Fruit fly (Drosophila melanogaster) whole organism, embryonic: Measurements from ENCODE around the gene CG8142.

Experiments used
- Atf3 ChIP-seq: fragments of 200-800 bp; sonication (Bioruptor generic); optimal IDR thresholded peaks from 3 replicates; lab custom pipeline; 2016; ENCODE audit warnings: missing biosample characterization, missing genetic modification characterization
- CG10274 ChIP-seq: fragments of 200-800 bp; sonication (Bioruptor generic); optimal IDR thresholded peaks from 3 replicates; lab custom pipeline; 2017; ENCODE audit warnings: missing biosample characterization, mild to moderate bottlenecking, missing genetic modification characterization
- CG10321 ChIP-seq: fragments of 200-800 bp; sonication (Bioruptor generic); IDR thresholded peaks from 2 replicates; pipeline ENCODE4 v1.3.6; 2022; ENCODE audit warnings: missing biosample characterization, missing genetic modification characterization
- CG10366 ChIP-seq: fragments of 200-800 bp; sonication (Bioruptor generic); IDR thresholded peaks from 2 replicates; pipeline ENCODE4 v1.3.6; 2022; ENCODE audit warnings: missing biosample characterization, missing genetic modification characterization
- CG11085 ChIP-seq: fragments of 200-800 bp; sonication (Bioruptor generic); IDR thresholded peaks from 2 replicates; pipeline ENCODE4 v1.3.6; 2022; ENCODE audit warnings: missing biosample characterization, missing genetic modification characterization
- CG11695 ChIP-seq: fragments of 200-800 bp; sonication (Bioruptor generic); IDR thresholded peaks from 3 replicates; pipeline ENCODE4 v1.3.6; 2022; ENCODE audit warnings: missing biosample characterization, missing genetic modification characterization
- CG12104 ChIP-seq: fragments of 200-800 bp; sonication (Bioruptor generic); optimal IDR thresholded peaks from 3 replicates; lab custom pipeline; 2016; ENCODE audit warnings: missing biosample characterization, missing genetic modification characterization
- CG13424 ChIP-seq: fragments of 200-800 bp; sonication (Bioruptor generic); optimal IDR thresholded peaks from 2 replicates; lab custom pipeline; 2019; ENCODE audit warnings: missing biosample characterization, mild to moderate bottlenecking, missing genetic modification characterization, moderate library complexity
- CG15696 ChIP-seq: fragments of 200-800 bp; sonication (Bioruptor generic); optimal IDR thresholded peaks from 2 replicates; lab custom pipeline; 2019; ENCODE audit warnings: missing biosample characterization, mild to moderate bottlenecking, missing genetic modification characterization, moderate library complexity
- CG16815 ChIP-seq: fragments of 200-800 bp; sonication (Bioruptor generic); optimal IDR thresholded peaks from 3 replicates; lab custom pipeline; 2017; ENCODE audit warnings: missing biosample characterization, mild to moderate bottlenecking, missing genetic modification characterization
- CG2199 ChIP-seq: fragments of 200-800 bp; sonication (Bioruptor generic); IDR thresholded peaks from 3 replicates; pipeline ENCODE4 v1.3.6; 2022; ENCODE audit warnings: missing biosample characterization, missing genetic modification characterization
- CG2875 ChIP-seq: fragments of 200-800 bp; sonication (Bioruptor generic); optimal IDR thresholded peaks from 2 replicates; lab custom pipeline; 2017; ENCODE audit warnings: missing biosample characterization, mild to moderate bottlenecking, missing genetic modification characterization, missing genetic modification reagents
- CG31224 ChIP-seq: fragments of 200-800 bp; sonication (Bioruptor generic); IDR thresholded peaks from 2 replicates; pipeline ENCODE4 v1.3.6; 2022; ENCODE audit warnings: missing biosample characterization, missing genetic modification characterization
- CG32532 ChIP-seq: fragments of 200-800 bp; sonication (Bioruptor generic); IDR thresholded peaks from 2 replicates; pipeline ENCODE4 v1.3.6; 2022; ENCODE audit warnings: missing biosample characterization, missing genetic modification characterization
- CG4730 ChIP-seq: fragments of 200-800 bp; sonication (Bioruptor generic); IDR thresholded peaks from 2 replicates; pipeline ENCODE4 v1.3.6; 2022; ENCODE audit warnings: missing biosample characterization, missing genetic modification characterization
- CG5180 ChIP-seq: fragments of 200-800 bp; sonication (Bioruptor generic); optimal IDR thresholded peaks from 3 replicates; lab custom pipeline; 2017; ENCODE audit warnings: missing biosample characterization, missing genetic modification characterization, mild to moderate bottlenecking, moderate library complexity, missing genetic modification reagents
- CG7556 ChIP-seq: fragments of 200-800 bp; sonication (Bioruptor generic); optimal IDR thresholded peaks from 2 replicates; lab custom pipeline; 2017; ENCODE audit warnings: missing biosample characterization, mild to moderate bottlenecking, missing genetic modification characterization
- CG7963 ChIP-seq: fragments of 200-800 bp; sonication (Bioruptor generic); IDR thresholded peaks from 3 replicates; pipeline ENCODE4 v1.3.6; 2022; ENCODE audit warnings: missing biosample characterization, missing genetic modification characterization; ENCODE audit not compliant: partially characterized antibody
- CG7987 ChIP-seq: fragments of 200-800 bp; sonication (Bioruptor generic); optimal IDR thresholded peaks from 2 replicates; lab custom pipeline; 2018; ENCODE audit warnings: missing biosample characterization, mild to moderate bottlenecking, missing genetic modification characterization, moderate library complexity
- CG8388 ChIP-seq: fragments of 200-800 bp; sonication (Bioruptor generic); optimal IDR thresholded peaks from 2 replicates; lab custom pipeline; 2019; ENCODE audit warnings: missing biosample characterization, mild to moderate bottlenecking, missing genetic modification characterization, moderate library complexity
- CG8765 ChIP-seq: fragments of 200-800 bp; sonication (Bioruptor generic); IDR thresholded peaks from 2 replicates; pipeline ENCODE4 v1.3.6; 2022; ENCODE audit warnings: missing biosample characterization, missing genetic modification characterization
- CG9437 ChIP-seq: fragments of 200-800 bp; sonication (Bioruptor generic); optimal IDR thresholded peaks from 2 replicates; lab custom pipeline; 2018; ENCODE audit warnings: missing biosample characterization, mild to moderate bottlenecking, missing genetic modification characterization
- CkIIα-i1 ChIP-seq: fragments of 200-800 bp; sonication (Bioruptor generic); IDR thresholded peaks from 2 replicates; pipeline ENCODE4 v1.3.6; 2022; ENCODE audit warnings: missing biosample characterization, missing genetic modification characterization
- Dp ChIP-seq: fragments of 200-800 bp; sonication (Bioruptor generic); optimal IDR thresholded peaks from 2 replicates; lab custom pipeline; 2018; ENCODE audit warnings: missing biosample characterization, mild to moderate bottlenecking, missing genetic modification characterization, moderate library complexity
- Fer1 ChIP-seq: fragments of 200-800 bp; sonication (Bioruptor generic); optimal IDR thresholded peaks from 2 replicates; lab custom pipeline; 2017; ENCODE audit warnings: missing biosample characterization, mild to moderate bottlenecking, missing genetic modification characterization
- Fer3 ChIP-seq: fragments of 200-800 bp; sonication (Bioruptor generic); optimal IDR thresholded peaks from 2 replicates; lab custom pipeline; 2018; ENCODE audit warnings: missing biosample characterization, mild to moderate bottlenecking, missing genetic modification characterization, moderate library complexity
- HHEX ChIP-seq: fragments of 200-800 bp; sonication (Bioruptor generic); optimal IDR thresholded peaks from 3 replicates; lab custom pipeline; 2017; ENCODE audit warnings: missing biosample characterization, mild to moderate bottlenecking, missing genetic modification characterization, missing genetic modification reagents
- HLHmδ ChIP-seq: fragments of 200-800 bp; sonication (Bioruptor generic); optimal IDR thresholded peaks from 2 replicates; lab custom pipeline; 2018; ENCODE audit warnings: missing biosample characterization, mild to moderate bottlenecking, missing genetic modification characterization, moderate library complexity
- Lhr ChIP-seq: fragments of 200-800 bp; sonication (Bioruptor generic); optimal IDR thresholded peaks from 3 replicates; lab custom pipeline; 2017; ENCODE audit warnings: mild to moderate bottlenecking, missing biosample characterization, missing genetic modification reagents, missing genetic modification characterization
- Lim3 ChIP-seq: fragments of 200-800 bp; sonication (Bioruptor generic); IDR thresholded peaks from 2 replicates; pipeline ENCODE4 v1.3.6; 2022; ENCODE audit warnings: missing biosample characterization, missing genetic modification characterization
- NK7.1 ChIP-seq: fragments of 200-800 bp; sonication (Bioruptor generic); optimal IDR thresholded peaks from 3 replicates; lab custom pipeline; 2016; ENCODE audit warnings: missing biosample characterization, missing genetic modification characterization
- Nf-YC ChIP-seq: fragments of 200-800 bp; optimal IDR thresholded peaks from 3 replicates; lab custom pipeline; 2019; ENCODE audit warnings: missing biosample characterization, mild to moderate bottlenecking, missing genetic modification characterization, moderate library complexity
- Taf1 ChIP-seq: fragments of 200-800 bp; sonication (Bioruptor generic); IDR thresholded peaks from 2 replicates; pipeline ENCODE4 v1.3.6; 2022; ENCODE audit warnings: missing biosample characterization, missing genetic modification characterization
- amos ChIP-seq: fragments of 200-800 bp; sonication (Bioruptor generic); IDR thresholded peaks from 2 replicates; pipeline ENCODE4 v1.3.6; 2022; ENCODE audit warnings: missing biosample characterization, missing genetic modification characterization; ENCODE audit not compliant: partially characterized antibody
- bsh ChIP-seq, 2 experiments: fragments of 200-800 bp; sonication (Bioruptor generic); optimal IDR thresholded peaks; 2 replicates each; lab custom pipeline; 2017 to 2018; ENCODE audit warnings: mild to moderate bottlenecking in 2 of 2, missing biosample characterization in 2 of 2, missing genetic modification characterization in 2 of 2, moderate library complexity in 1 of 2
- btn ChIP-seq: fragments of 200-800 bp; sonication (Bioruptor generic); optimal IDR thresholded peaks from 2 replicates; lab custom pipeline; 2016; ENCODE audit warnings: missing biosample characterization, missing genetic modification characterization
- cas ChIP-seq: fragments of 200-800 bp; sonication (Bioruptor generic); IDR thresholded peaks from 2 replicates; pipeline ENCODE4 v1.3.6; 2022; ENCODE audit warnings: missing biosample characterization, missing genetic modification characterization
- crp ChIP-seq, 2 experiments: fragments of 200-800 bp; sonication (Bioruptor generic); optimal IDR thresholded peaks; 2 replicates in 1 of 2; 3 replicates in 1 of 2; lab custom pipeline; 2017; ENCODE audit warnings: missing biosample characterization in 2 of 2, missing genetic modification characterization in 2 of 2, mild to moderate bottlenecking in 1 of 2, moderate library complexity in 1 of 2
- emc ChIP-seq: fragments of 200-800 bp; sonication (Bioruptor generic); optimal IDR thresholded peaks from 2 replicates; lab custom pipeline; 2016; ENCODE audit warnings: missing biosample characterization, missing genetic modification characterization
- en ChIP-seq: fragments of 200-800 bp; sonication (Bioruptor generic); optimal IDR thresholded peaks from 2 replicates; lab custom pipeline; 2016; ENCODE audit warnings: missing biosample characterization, missing genetic modification characterization
- lbe ChIP-seq: fragments of 200-800 bp; sonication (Bioruptor generic); optimal IDR thresholded peaks from 2 replicates; lab custom pipeline; 2016; ENCODE audit warnings: missing biosample characterization, mild to moderate bottlenecking, missing genetic modification characterization
- lilli ChIP-seq: fragments of 200-800 bp; sonication (Bioruptor generic); optimal IDR thresholded peaks from 3 replicates; lab custom pipeline; 2016; ENCODE audit warnings: missing biosample characterization, missing genetic modification characterization
- pan ChIP-seq, 4 experiments: fragments of >200 bp in 3 of 4; fragments of 200-800 bp in 1 of 4; sonication (Bioruptor generic) in 1 of 4; optimal IDR thresholded peaks in 3 of 4; IDR thresholded peaks in 1 of 4; 2 replicates each; pipeline versions ENCODE4 v1.3.6 to Lab custom; 2017 to 2022; ENCODE audit warnings: missing biosample characterization in 2 of 4, missing genetic modification characterization in 2 of 4, mixed read lengths in 1 of 4
- pfk ChIP-seq: fragments of 200-800 bp; sonication (Bioruptor generic); optimal IDR thresholded peaks from 2 replicates; lab custom pipeline; 2018; ENCODE audit warnings: missing biosample characterization, mild to moderate bottlenecking, missing genetic modification characterization, moderate library complexity
- sd ChIP-seq: fragments of 200-800 bp; sonication (Bioruptor generic); optimal IDR thresholded peaks from 3 replicates; lab custom pipeline; 2018; ENCODE audit warnings: missing biosample characterization, mild to moderate bottlenecking, missing genetic modification characterization, moderate library complexity
- sna ChIP-seq: fragments of 200-800 bp; sonication (Bioruptor generic); IDR thresholded peaks from 2 replicates; pipeline ENCODE4 v1.3.6; 2022; ENCODE audit warnings: missing biosample characterization, missing genetic modification characterization; ENCODE audit not compliant: partially characterized antibody
- stc ChIP-seq: fragments of 200-800 bp; sonication (Bioruptor generic); IDR thresholded peaks from 2 replicates; pipeline ENCODE4 v1.3.6; 2022; ENCODE audit warnings: missing biosample characterization, missing genetic modification characterization
- trem ChIP-seq: fragments of 200-800 bp; optimal IDR thresholded peaks from 3 replicates; lab custom pipeline; 2019; ENCODE audit warnings: missing biosample characterization, mild to moderate bottlenecking, missing genetic modification characterization, moderate library complexity
- vnd ChIP-seq: fragments of 200-800 bp; sonication (Bioruptor generic); IDR thresholded peaks from 3 replicates; pipeline ENCODE4 v1.3.6; 2022; ENCODE audit warnings: missing biosample characterization, missing genetic modification characterization; ENCODE audit not compliant: partially characterized antibody
- vvl ChIP-seq: fragments of 200-800 bp; sonication (Bioruptor generic); IDR thresholded peaks from 2 replicates; pipeline ENCODE4 v1.3.6; 2022; ENCODE audit warnings: missing biosample characterization, missing genetic modification characterization

Gene CG8142

dm6 chrX:17820252-17820651 lies 24.3 kb downstream of the CG8142 start (continued):
- TF ChIP-seq emc (GFP tag; lab: Kevin White, UChicago), result no peak
- no peak for TF ChIP-seq CG12104
- TF ChIP-seq bsh (GFP tag; optimal IDR thresholded peaks at IDR 0.05; lab: Kevin White, UChicago), result peak in 1 of 2 experiments; percentile 2
- peak; percentile 10; the same call in 1 of the 2 replicates for TF ChIP-seq vvl (GFP tag; lab: Robert Waterston, UW)
- no peak for TF ChIP-seq CG7963 (GFP tag; lab: Robert Waterston, UW)
- TF ChIP-seq en (GFP tag; lab: Kevin White, UChicago), result no peak
- no peak for TF ChIP-seq sna (GFP tag; lab: Robert Waterston, UW)
- TF ChIP-seq Fer1 (GFP tag; lab: Kevin White, UChicago), result no peak
- TF ChIP-seq pfk (GFP tag; lab: Kevin White, UChicago), result no peak
- TF ChIP-seq CG8388 (GFP tag; lab: Kevin White, UChicago), result no peak
- no peak for TF ChIP-seq CG2875
- TF ChIP-seq cas (GFP tag; lab: Robert Waterston, UW), result no peak
- no peak for TF ChIP-seq CG4730
- peak; percentile 35 for TF ChIP-seq sd (tag; lab: Kevin White, UChicago)
- TF ChIP-seq CG11695 (GFP tag; lab: Robert Waterston, UW), result no peak
- TF ChIP-seq lilli (GFP tag; lab: Kevin White, UChicago), result peak; percentile 35
- TF ChIP-seq CG5180, result no peak
- TF ChIP-seq CG10274 (GFP tag; lab: Kevin White, UChicago), result no peak
- TF ChIP-seq btn (GFP tag; lab: Kevin White, UChicago), result no peak
- no peak for TF ChIP-seq Lim3
- no peak for TF ChIP-seq NK7.1 (GFP tag; lab: Kevin White, UChicago)
- no peak for TF ChIP-seq Fer3 (tag; lab: Kevin White, UChicago)
- no peak for TF ChIP-seq crp (GFP tag; optimal IDR thresholded peaks at IDR 0.05; lab: Kevin White, UChicago)
- TF ChIP-seq CG2199 (GFP tag; lab: Robert Waterston, UW), result peak; percentile 85; the same call in 1 of the 3 replicates
- no peak for TF ChIP-seq stc
- peak; percentile 30 for TF ChIP-seq trem (tag; lab: Kevin White, UChicago)
- TF ChIP-seq Lhr (GFP tag; lab: Kevin White, UChicago), result peak; percentile 56
- TF ChIP-seq HLHmδ, result no peak
- TF ChIP-seq vnd (GFP tag; lab: Robert Waterston, UW), result no peak
- peak; percentile 51 for TF ChIP-seq CG15696 (tag; lab: Kevin White, UChicago)
- TF ChIP-seq CG8765, result no peak
- no peak for TF ChIP-seq lbe
- TF ChIP-seq CG10366 (GFP tag; lab: Robert Waterston, UW), result no peak
- no peak for TF ChIP-seq CG16815 (GFP tag; lab: Kevin White, UChicago)
- no peak for TF ChIP-seq CG10321
- TF ChIP-seq Dp (GFP tag; lab: Kevin White, UChicago), result peak; percentile 7
- no peak for TF ChIP-seq CG9437 (GFP tag; lab: Kevin White, UChicago)
- TF ChIP-seq CG7556, result no peak
- no peak for TF ChIP-seq Atf3 (GFP tag; lab: Kevin White, UChicago)
- TF ChIP-seq CkIIα-i1 (GFP tag; lab: Robert Waterston, UW), result no peak
- no peak for TF ChIP-seq CG31224 (GFP tag; lab: Robert Waterston, UW)
- TF ChIP-seq CG13424, result peak; percentile 29
- peak; percentile 29 for TF ChIP-seq Nf-YC (tag; lab: Kevin White, UChicago)
- TF ChIP-seq CG32532 (GFP tag; lab: Robert Waterston, UW), result peak; percentile 68
- peak; percentile 1 for TF ChIP-seq CG7987
- TF ChIP-seq amos (GFP tag; lab: Robert Waterston, UW), result peak; percentile 59
- TF ChIP-seq pan (optimal IDR thresholded peaks at IDR 0.05; lab: Kevin White, UChicago), result no peak
- no peak for TF ChIP-seq pan (GFP tag; optimal IDR thresholded peaks at IDR 0.05 in 1 of 2, IDR thresholded peaks at IDR 0.05 in 1 of 2)
- no peak for TF ChIP-seq Taf1 (GFP tag; lab: Robert Waterston, UW)
- peak; percentile 46; the same call in 1 of the 2 replicates for TF ChIP-seq CG11085 (GFP tag; lab: Robert Waterston, UW)
- no peak for TF ChIP-seq HHEX (GFP tag; lab: Kevin White, UChicago)
